Worm (Caenorhabditis elegans) whole organism, L4/young adult: Measurements from ENCODE around the gene clec-184.

Experiments
- W03F9.2 ChIP-seq: fragments of 150-350 bp; optimal IDR thresholded peaks from 2 replicates; lab custom pipeline; 2014; ENCODE audit warnings: missing biosample characterization, missing genetic modification characterization
- dao-5 ChIP-seq: sonication (generic microtip); optimal IDR thresholded peaks from 2 replicates; lab custom pipeline; 2016; ENCODE audit warnings: missing genotype, missing genetic modification characterization, moderate library complexity, missing compliant biosample characterization
- him-1 ChIP-seq: sonication (generic microtip); optimal IDR thresholded peaks from 2 replicates; lab custom pipeline; 2016; ENCODE audit warnings: missing genotype, missing genetic modification reagents, missing genetic modification characterization, missing compliant biosample characterization

ce11 chrIV:12468359-12468758 lies 35.9 kb downstream of the clec-184 start, which contains the start of gene igdb-2:
- TF ChIP-seq W03F9.2 (tag; lab: Kevin White, UChicago), result no peak
- no peak for TF ChIP-seq him-1 (tag; lab: Kevin White, UChicago)
- TF ChIP-seq dao-5, result no peak
